Fruit fly (Drosophila melanogaster) whole organism, embryonic: Measurements from ENCODE around the gene CG34453.
A peak's percentile ranks its signal among the peaks of the same experiment; 100 is the strongest.

Experiments
- Atf-2 ChIP-seq: fragments of 200-800 bp; sonication (Bioruptor generic); optimal IDR thresholded peaks from 2 replicates; lab custom pipeline; 2016; ENCODE audit warnings: missing biosample characterization, missing genetic modification characterization
- Awh ChIP-seq: fragments of 200-800 bp; sonication (Bioruptor generic); IDR thresholded peaks from 2 replicates; pipeline ENCODE4, ENCODE4 v1.3.6; 2022; ENCODE audit warnings: missing biosample characterization, missing genetic modification characterization
- Bgb ChIP-seq: fragments of 200-800 bp; sonication (Bioruptor generic); IDR thresholded peaks from 2 replicates; pipeline ENCODE4 v1.3.6; 2022; ENCODE audit warnings: missing biosample characterization, missing genetic modification characterization; ENCODE audit not compliant: partially characterized antibody
- CG10147 ChIP-seq: fragments of 200-800 bp; sonication (Bioruptor generic); optimal IDR thresholded peaks from 2 replicates; lab custom pipeline; 2019; ENCODE audit warnings: missing biosample characterization, mild to moderate bottlenecking, missing genetic modification characterization, moderate library complexity
- CG11247 ChIP-seq: fragments of 200-800 bp; sonication (Bioruptor generic); IDR thresholded peaks from 2 replicates; pipeline ENCODE4 v1.3.6; 2022; ENCODE audit warnings: missing biosample characterization, missing genetic modification characterization
- CG11504 ChIP-seq: fragments of 200-800 bp; sonication (Bioruptor generic); optimal IDR thresholded peaks from 3 replicates; lab custom pipeline; 2019; ENCODE audit warnings: missing biosample characterization, mild to moderate bottlenecking, missing genetic modification characterization, moderate library complexity
- CG11560 ChIP-seq: fragments of 200-800 bp; sonication (Bioruptor generic); IDR thresholded peaks from 3 replicates; pipeline ENCODE4 v1.3.6; 2022; ENCODE audit warnings: missing biosample characterization, missing genetic modification characterization
- CG11695 ChIP-seq: fragments of 200-800 bp; sonication (Bioruptor generic); IDR thresholded peaks from 3 replicates; pipeline ENCODE4 v1.3.6; 2022; ENCODE audit warnings: missing biosample characterization, missing genetic modification characterization
- CG12155 ChIP-seq: fragments of 200-800 bp; sonication (Bioruptor generic); optimal IDR thresholded peaks from 3 replicates; lab custom pipeline; 2016; ENCODE audit warnings: missing biosample characterization, missing genetic modification characterization
- CG13624 ChIP-seq: fragments of 200-800 bp; sonication (Bioruptor generic); optimal IDR thresholded peaks from 2 replicates; lab custom pipeline; 2016; ENCODE audit warnings: missing biosample characterization, missing genetic modification characterization
- CG13894 ChIP-seq: fragments of 200-800 bp; sonication (Bioruptor generic); optimal IDR thresholded peaks from 3 replicates; lab custom pipeline; 2018; ENCODE audit warnings: missing biosample characterization, mild to moderate bottlenecking, missing genetic modification characterization, moderate library complexity
- CG1647 ChIP-seq: fragments of 200-800 bp; sonication (Bioruptor generic); optimal IDR thresholded peaks from 3 replicates; lab custom pipeline; 2016; ENCODE audit warnings: missing biosample characterization, missing genetic modification characterization
- CG17612 ChIP-seq: fragments of 200-800 bp; sonication (Bioruptor generic); IDR thresholded peaks from 2 replicates; pipeline ENCODE4 v1.3.6; 2022; ENCODE audit warnings: missing biosample characterization, missing genetic modification characterization
- CG2116 ChIP-seq: fragments of 200-800 bp; sonication (Bioruptor generic); optimal IDR thresholded peaks from 3 replicates; lab custom pipeline; 2018; ENCODE audit warnings: missing biosample characterization, mild to moderate bottlenecking, missing genetic modification characterization
- CG2199 ChIP-seq: fragments of 200-800 bp; sonication (Bioruptor generic); IDR thresholded peaks from 3 replicates; pipeline ENCODE4 v1.3.6; 2022; ENCODE audit warnings: missing biosample characterization, missing genetic modification characterization
- CG30403 ChIP-seq: fragments of 200-800 bp; sonication (Bioruptor generic); optimal IDR thresholded peaks from 3 replicates; lab custom pipeline; 2016; ENCODE audit warnings: missing biosample characterization, missing genetic modification characterization
- CG3281 ChIP-seq: fragments of 200-800 bp; sonication (Bioruptor generic); optimal IDR thresholded peaks from 3 replicates; lab custom pipeline; 2017; ENCODE audit warnings: missing biosample characterization, mild to moderate bottlenecking, missing genetic modification characterization
- CG3838 ChIP-seq: fragments of 200-800 bp; sonication (Bioruptor generic); optimal IDR thresholded peaks from 3 replicates; lab custom pipeline; 2016; ENCODE audit warnings: missing biosample characterization, missing genetic modification characterization
- CG5180 ChIP-seq: fragments of 200-800 bp; sonication (Bioruptor generic); optimal IDR thresholded peaks from 3 replicates; lab custom pipeline; 2017; ENCODE audit warnings: missing biosample characterization, missing genetic modification characterization, mild to moderate bottlenecking, moderate library complexity, missing genetic modification reagents
- CG6272 ChIP-seq: fragments of 200-800 bp; sonication (Bioruptor generic); IDR thresholded peaks from 2 replicates; pipeline ENCODE4 v1.3.6; 2022; ENCODE audit warnings: missing biosample characterization, missing genetic modification characterization
- CG6689 ChIP-seq: fragments of 200-800 bp; sonication (Bioruptor generic); IDR thresholded peaks from 2 replicates; pipeline ENCODE4 v1.3.6; 2022; ENCODE audit warnings: missing biosample characterization, missing genetic modification characterization
- CG8290 ChIP-seq, 3 experiments: fragments of 200-800 bp; sonication (Bioruptor generic); optimal IDR thresholded peaks; 2 replicates each; lab custom pipeline; 2016 to 2019; ENCODE audit warnings: missing biosample characterization in 3 of 3, missing genetic modification characterization in 3 of 3, mild to moderate bottlenecking in 2 of 3, moderate library complexity in 1 of 3
- CG8359 ChIP-seq: fragments of 200-800 bp; sonication (Bioruptor generic); optimal IDR thresholded peaks from 2 replicates; lab custom pipeline; 2017; ENCODE audit warnings: missing biosample characterization, mild to moderate bottlenecking, missing genetic modification characterization, borderline replicate concordance
- CrebB ChIP-seq: fragments of 200-800 bp; sonication (Bioruptor generic); optimal IDR thresholded peaks from 3 replicates; lab custom pipeline; 2018; ENCODE audit warnings: missing biosample characterization, mild to moderate bottlenecking, missing genetic modification characterization
- Doc3 ChIP-seq: fragments of 200-800 bp; sonication (Bioruptor generic); IDR thresholded peaks from 3 replicates; pipeline ENCODE4 v1.3.6; 2022; ENCODE audit warnings: missing biosample characterization, missing genetic modification characterization; ENCODE audit not compliant: partially characterized antibody
- Dref ChIP-seq: fragments of 200-800 bp; sonication (Bioruptor generic); IDR thresholded peaks from 2 replicates; pipeline ENCODE4 v1.3.6; 2022; ENCODE audit warnings: missing biosample characterization, missing genetic modification characterization
- ERR ChIP-seq: fragments of 200-800 bp; sonication (Bioruptor generic); optimal IDR thresholded peaks from 2 replicates; lab custom pipeline; 2016; ENCODE audit warnings: missing biosample characterization, missing genetic modification characterization
- Ets65A ChIP-seq: fragments of 200-800 bp; sonication (Bioruptor generic); peaks from one replicate; lab custom pipeline; 2016; ENCODE audit warnings: missing biosample characterization, missing genetic modification characterization
- HmgD ChIP-seq: fragments of 200-800 bp; sonication (Bioruptor generic); optimal IDR thresholded peaks from 3 replicates; lab custom pipeline; 2016; ENCODE audit warnings: missing biosample characterization, missing genetic modification characterization
- Lpt ChIP-seq: fragments of >200 bp; optimal IDR thresholded peaks from 2 replicates; lab custom pipeline; 2018; ENCODE audit warnings: missing biosample characterization, missing genetic modification characterization
- Mrtf ChIP-seq: fragments of 200-800 bp; sonication (Bioruptor generic); IDR thresholded peaks from 3 replicates; pipeline ENCODE4 v1.3.6; 2022; ENCODE audit warnings: missing biosample characterization, missing genetic modification characterization
- Sry-β ChIP-seq: fragments of 200-800 bp; sonication (Bioruptor generic); optimal IDR thresholded peaks from 2 replicates; lab custom pipeline; 2018; ENCODE audit warnings: missing biosample characterization, mild to moderate bottlenecking, missing genetic modification characterization, moderate library complexity
- Stat92E ChIP-seq, 3 experiments: fragments of >200 bp in 2 of 3; fragments of 200-800 bp in 1 of 3; sonication (Bioruptor generic) in 1 of 3; optimal IDR thresholded peaks; 2 replicates each; lab custom pipeline; 2017 to 2019; ENCODE audit warnings: missing biosample characterization in 3 of 3, missing genetic modification characterization in 3 of 3, mild to moderate bottlenecking in 1 of 3, moderate library complexity in 1 of 3
- Usf ChIP-seq: fragments of 200-800 bp; sonication (Bioruptor generic); optimal IDR thresholded peaks from 2 replicates; lab custom pipeline; 2017; ENCODE audit warnings: missing genotype, missing biosample characterization, missing genetic modification characterization
- YL-1 ChIP-seq: fragments of 200-800 bp; sonication (Bioruptor generic); optimal IDR thresholded peaks from 3 replicates; lab custom pipeline; 2017; ENCODE audit warnings: missing biosample characterization, mild to moderate bottlenecking, missing genetic modification characterization
- amos ChIP-seq: fragments of 200-800 bp; sonication (Bioruptor generic); IDR thresholded peaks from 2 replicates; pipeline ENCODE4 v1.3.6; 2022; ENCODE audit warnings: missing biosample characterization, missing genetic modification characterization; ENCODE audit not compliant: partially characterized antibody
- cad ChIP-seq: fragments of >200 bp; optimal IDR thresholded peaks from 2 replicates; lab custom pipeline; 2017; ENCODE audit warnings: missing biosample characterization, missing genetic modification characterization
- cg ChIP-seq: fragments of 200-800 bp; sonication (Bioruptor generic); optimal IDR thresholded peaks from 3 replicates; lab custom pipeline; 2019; ENCODE audit warnings: missing biosample characterization, mild to moderate bottlenecking, missing genetic modification characterization, moderate library complexity
- crc ChIP-seq: fragments of 200-800 bp; sonication (Bioruptor generic); optimal IDR thresholded peaks from 2 replicates; lab custom pipeline; 2016; ENCODE audit warnings: missing biosample characterization, missing genetic modification characterization
- da ChIP-seq: fragments of 200-800 bp; sonication (Bioruptor generic); optimal IDR thresholded peaks from 2 replicates; lab custom pipeline; 2016; ENCODE audit warnings: missing biosample characterization, missing genetic modification characterization
- danr ChIP-seq: fragments of 200-800 bp; sonication (Bioruptor generic); IDR thresholded peaks from 2 replicates; pipeline ENCODE4 v1.3.6; 2022; ENCODE audit warnings: missing biosample characterization, missing genetic modification characterization
- fru ChIP-seq: fragments of >200 bp; optimal IDR thresholded peaks from 2 replicates; lab custom pipeline; 2017
- gfzf ChIP-seq: fragments of 200-800 bp; sonication (Bioruptor generic); optimal IDR thresholded peaks from 2 replicates; lab custom pipeline; 2016; ENCODE audit warnings: missing biosample characterization, mild to moderate bottlenecking, missing genetic modification characterization, moderate library complexity
- hbn ChIP-seq: fragments of 200-800 bp; sonication (Bioruptor generic); IDR thresholded peaks from 2 replicates; pipeline ENCODE4 v1.3.6; 2022; ENCODE audit warnings: missing biosample characterization, missing genetic modification characterization; ENCODE audit not compliant: partially characterized antibody
- odd ChIP-seq: fragments of 200-800 bp; sonication (Bioruptor generic); optimal IDR thresholded peaks from 2 replicates; lab custom pipeline; 2017; ENCODE audit warnings: missing biosample characterization, mild to moderate bottlenecking, missing genetic modification characterization
- ranshi ChIP-seq: fragments of 200-800 bp; sonication (Bioruptor generic); IDR thresholded peaks from 2 replicates; pipeline ENCODE4 v1.3.6; 2022; ENCODE audit warnings: missing biosample characterization, missing genetic modification characterization
- rib ChIP-seq: fragments of 200-800 bp; sonication (Bioruptor generic); IDR thresholded peaks from 2 replicates; pipeline ENCODE4 v1.3.6; 2022; ENCODE audit warnings: missing biosample characterization, missing genetic modification characterization
- sob ChIP-seq: fragments of 200-800 bp; sonication (Bioruptor generic); IDR thresholded peaks from 2 replicates; pipeline ENCODE4 v1.3.6; 2022; ENCODE audit warnings: missing biosample characterization, missing genetic modification characterization
- sqz ChIP-seq: fragments of 200-800 bp; sonication (Bioruptor generic); optimal IDR thresholded peaks from 3 replicates; lab custom pipeline; 2018; ENCODE audit warnings: missing biosample characterization, mild to moderate bottlenecking, missing genetic modification characterization
- tx ChIP-seq: fragments of 200-800 bp; sonication (Bioruptor generic); optimal IDR thresholded peaks from 2 replicates; lab custom pipeline; 2016; ENCODE audit warnings: missing biosample characterization, missing genetic modification characterization

Gene CG34453

DNA sequence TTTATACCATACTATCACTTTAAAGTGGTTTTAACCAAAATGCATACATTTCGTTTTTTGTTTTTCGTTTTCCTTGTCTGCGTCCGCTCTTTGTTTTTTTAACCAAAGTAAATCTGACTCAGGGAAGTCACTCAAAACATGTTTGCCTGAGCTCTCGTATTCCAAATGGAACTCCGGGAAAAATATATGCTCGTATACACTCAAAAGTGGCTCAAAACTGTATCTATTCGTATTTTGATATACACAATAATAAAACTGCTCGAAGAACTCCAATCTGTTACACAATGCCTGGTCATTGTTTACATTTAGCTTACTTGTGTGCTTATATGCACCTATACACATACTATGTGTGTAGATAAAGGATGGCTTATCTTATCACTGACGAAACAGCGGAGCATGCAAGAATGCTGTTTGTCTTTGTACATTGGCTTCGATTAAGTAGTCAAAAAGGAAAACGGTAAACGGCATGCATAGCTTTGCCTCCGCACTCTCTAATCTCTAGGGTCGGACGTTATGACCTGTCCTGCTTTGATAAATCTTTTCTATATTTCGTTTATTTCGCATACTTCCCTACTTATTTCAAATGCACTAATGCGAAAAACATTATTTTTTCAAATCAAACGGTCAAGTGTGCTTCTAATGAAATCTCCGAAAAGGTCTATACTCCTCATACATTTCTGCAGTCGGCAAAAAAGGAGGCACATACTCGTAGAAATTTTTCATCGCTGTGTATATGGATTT lies 37.8 kb upstream of the CG34453 start, which contains the start of gene miple2 (continued):
- TF ChIP-seq Doc3 = no peak
- TF ChIP-seq CG6689 (GFP tag; lab: Robert Waterston, UW) = no peak
- TF ChIP-seq CG11247 (GFP tag; lab: Robert Waterston, UW) = no peak
- TF ChIP-seq CG11695 (GFP tag; lab: Robert Waterston, UW) = peak; percentile 26; the same call in 1 of the 3 replicates
- TF ChIP-seq CG6272 (GFP tag; lab: Robert Waterston, UW) = no peak
- no peak for TF ChIP-seq HmgD (GFP tag; lab: Kevin White, UChicago)
- no peak for TF ChIP-seq da (GFP tag; lab: Kevin White, UChicago)
- TF ChIP-seq CG5180 (GFP tag; lab: Kevin White, UChicago) = peak; percentile 43
- TF ChIP-seq CG1647 (GFP tag; lab: Kevin White, UChicago) = no peak
- peak; percentile 4 for TF ChIP-seq YL-1 (GFP tag; lab: Kevin White, UChicago)
- TF ChIP-seq ranshi (GFP tag; lab: Robert Waterston, UW) = no peak
- TF ChIP-seq tx (GFP tag; lab: Kevin White, UChicago) = peak; percentile 24
- peak; percentile 63 for TF ChIP-seq CG30403 (GFP tag; lab: Kevin White, UChicago)
- 0 out of 2 replicates have a peak, but pooled peaks have one; percentile 38 for TF ChIP-seq rib (GFP tag; lab: Robert Waterston, UW)
- TF ChIP-seq gfzf (GFP tag; lab: Kevin White, UChicago) = no peak
- no peak for TF ChIP-seq CG12155 (GFP tag; lab: Kevin White, UChicago)
- peak in 1 of 3 experiments; percentile 16 for TF ChIP-seq Stat92E (GFP tag; optimal IDR thresholded peaks at IDR 0.05; lab: Kevin White, UChicago)
- peak; percentile 54 for TF ChIP-seq odd (GFP tag; lab: Kevin White, UChicago)
- TF ChIP-seq hbn (GFP tag; lab: Robert Waterston, UW) = no peak
- peak; percentile 55 for TF ChIP-seq Atf-2 (GFP tag; lab: Kevin White, UChicago)
- no peak; the same call in 1 of the 2 replicates for TF ChIP-seq amos
- peak; percentile 5; the same call in 1 of the 2 replicates for TF ChIP-seq sob (GFP tag; lab: Robert Waterston, UW)
- TF ChIP-seq Sry-β (GFP tag; lab: Kevin White, UChicago) = peak; percentile 44
- no peak for TF ChIP-seq fru (lab: Kevin White, UChicago)
- TF ChIP-seq CG13624 = peak; percentile 27
- TF ChIP-seq CG11560 (tag; lab: Robert Waterston, UW) = no peak
- no peak for TF ChIP-seq CG17612 (GFP tag; lab: Robert Waterston, UW)
- TF ChIP-seq CG3838 (GFP tag; lab: Kevin White, UChicago) = no peak
- peak; percentile 60 for TF ChIP-seq CrebB
- no peak for TF ChIP-seq Mrtf (GFP tag; lab: Robert Waterston, UW)
- TF ChIP-seq Usf (GFP tag; lab: Kevin White, UChicago) = no peak
- TF ChIP-seq CG10147 (GFP tag; lab: Kevin White, UChicago) = no peak
- no peak for TF ChIP-seq Bgb (GFP tag; lab: Robert Waterston, UW)
- TF ChIP-seq CG11504 = peak; percentile 53
- no peak for TF ChIP-seq danr
- TF ChIP-seq ERR (GFP tag; lab: Kevin White, UChicago) = peak; percentile 21
- TF ChIP-seq Awh (GFP tag; lab: Robert Waterston, UW) = 0 out of 2 replicates have a peak, but pooled peaks have one; percentile 31
- no peak for TF ChIP-seq cad (GFP tag; lab: Kevin White, UChicago)
- TF ChIP-seq CG8359 = no peak
- peak; percentile 68 for TF ChIP-seq CG3281 (GFP tag; lab: Kevin White, UChicago)
- no peak for TF ChIP-seq Lpt (GFP tag; lab: Kevin White, UChicago)
- TF ChIP-seq Ets65A (GFP tag; lab: Kevin White, UChicago) = no peak
- TF ChIP-seq CG2199 (GFP tag; lab: Robert Waterston, UW) = no peak
- peak; percentile 46 for TF ChIP-seq CG13894 (tag; lab: Kevin White, UChicago)
- peak; percentile 4 for TF ChIP-seq CG2116 (GFP tag; lab: Kevin White, UChicago)
- TF ChIP-seq sqz (GFP tag; lab: Kevin White, UChicago) = peak; percentile 14
- peak; percentile 18 for TF ChIP-seq CG8290 (GFP tag; optimal IDR thresholded peaks at IDR 0.05; lab: Kevin White, UChicago)
- TF ChIP-seq CG8290 (tag; optimal IDR thresholded peaks at IDR 0.05; lab: Kevin White, UChicago) = peak; percentile 46 to 79
- TF ChIP-seq cg (GFP tag; lab: Kevin White, UChicago) = peak; percentile 91
- peak; percentile 19 for TF ChIP-seq crc (GFP tag; lab: Kevin White, UChicago)
- no peak for TF ChIP-seq Dref (GFP tag; lab: Robert Waterston, UW)
